Worm (Caenorhabditis elegans) whole organism, midembryonic: ENCODE results near the gene C52E4.12.

ENCODE experiments used
- T22C8.4 ChIP-seq: fragments of 200-800 bp; sonication (Bioruptor generic); IDR thresholded peaks from 2 replicates; pipeline ENCODE4 v1.3.6; 2022; ENCODE audit warnings: missing genetic modification characterization, missing compliant biosample characterization
- cog-1 ChIP-seq: sonication (generic microtip); optimal IDR thresholded peaks from 2 replicates; lab custom pipeline; 2016; ENCODE audit warnings: missing genetic modification characterization, missing compliant biosample characterization
- flt-1 ChIP-seq: fragments of 200-800 bp; sonication (Bioruptor generic); IDR thresholded peaks from 2 replicates; pipeline ENCODE4 v1.3.6; 2022; ENCODE audit warnings: missing genetic modification characterization, missing compliant biosample characterization
- klf-2 ChIP-seq: fragments of 200-800 bp; sonication (Bioruptor generic); conservative IDR thresholded peaks from 2 replicates; pipeline ENCODE4 v1.3.6; 2022; ENCODE audit warnings: missing genetic modification reagents, missing genetic modification characterization, missing compliant biosample characterization
- med-1 ChIP-seq: sonication (generic microtip); optimal IDR thresholded peaks from 2 replicates; lab custom pipeline; 2017; ENCODE audit warnings: missing genetic modification characterization, mild to moderate bottlenecking, missing compliant biosample characterization, antibody characterized with exemption, missing genetic modification reagents; ENCODE audit not compliant: insufficient read depth
- ref-1 ChIP-seq: fragments of 200-800 bp; sonication (Bioruptor generic); conservative IDR thresholded peaks from 2 replicates; pipeline ENCODE4 v1.3.6; 2022; ENCODE audit warnings: missing genetic modification reagents, missing genetic modification characterization, missing compliant biosample characterization
- tab-1 ChIP-seq: fragments of 200-800 bp; sonication (Bioruptor generic); IDR thresholded peaks from 2 replicates; pipeline ENCODE4 v1.3.6; 2022; ENCODE audit warnings: missing genetic modification characterization, missing compliant biosample characterization
- ztf-23 ChIP-seq: fragments of 200-800 bp; sonication (Bioruptor generic); IDR thresholded peaks from 2 replicates; pipeline ENCODE4 v1.3.6; 2022; ENCODE audit warnings: missing genetic modification reagents, missing genetic modification characterization, missing compliant biosample characterization
- ztf-29 ChIP-seq: fragments of 200-800 bp; sonication (Bioruptor generic); IDR thresholded peaks from 2 replicates; pipeline ENCODE4 v1.3.6; 2022; ENCODE audit warnings: missing genetic modification reagents, missing genetic modification characterization, missing compliant biosample characterization

C52E4.12 gene

DNA sequence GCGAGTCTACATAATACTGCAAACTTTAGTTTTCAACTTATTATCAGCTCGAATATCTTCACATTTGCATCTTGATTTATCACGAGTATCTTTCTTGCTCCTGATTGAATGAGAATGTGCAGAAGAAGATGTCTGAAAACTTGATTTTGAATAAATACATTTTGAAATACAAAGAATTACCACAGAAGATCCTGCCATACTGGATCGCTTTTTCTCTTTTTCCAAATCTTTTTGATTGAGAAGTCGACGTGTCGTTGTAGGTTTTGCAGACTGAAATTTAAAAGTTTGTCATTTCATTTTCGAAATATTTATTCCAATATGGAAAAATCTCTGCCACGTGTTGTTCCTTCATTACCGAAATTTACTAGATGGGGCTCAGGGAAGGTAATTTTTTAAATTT lies at the start of gene C52E4.12:
TSS of gene C52E4.12 (plus strand) at position 301 of the 400 bp plus-strand sequence.
- no peak for TF ChIP-seq tab-1 (GFP tag; lab: Robert Waterston, UW)
- TF ChIP-seq klf-2 (GFP tag; lab: Robert Waterston, UW): no peak
- no peak for TF ChIP-seq ref-1 (GFP tag; lab: Robert Waterston, UW)
- no peak for TF ChIP-seq T22C8.4 (GFP tag; lab: Robert Waterston, UW)
- TF ChIP-seq flt-1 (GFP tag; lab: Robert Waterston, UW): no peak
- no peak for TF ChIP-seq med-1 (GFP tag; lab: Kevin White, UChicago)
- no peak for TF ChIP-seq cog-1 (tag; lab: Kevin White, UChicago)
- no peak for TF ChIP-seq ztf-29 (GFP tag; lab: Robert Waterston, UW)
- no peak for TF ChIP-seq ztf-23 (GFP tag; lab: Robert Waterston, UW)

DNA sequence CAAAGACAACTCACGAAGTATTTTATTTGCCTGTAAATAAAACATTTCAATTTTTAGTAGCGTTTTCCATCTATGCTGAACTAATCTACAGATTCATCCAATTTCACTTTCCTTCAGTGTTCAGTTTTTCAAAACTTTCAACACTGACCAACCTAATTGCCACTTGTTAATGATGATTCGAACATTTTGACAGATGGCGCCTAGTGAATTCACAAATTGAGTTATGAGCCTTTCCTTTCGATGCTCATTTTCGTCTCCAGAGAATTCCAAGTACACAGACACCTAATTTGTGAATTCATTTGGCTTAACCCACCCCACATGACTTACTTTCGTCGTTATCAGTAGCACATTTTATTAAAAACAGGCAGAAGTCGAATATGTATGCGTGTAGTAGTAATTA lies 49.1 kb upstream of the C52E4.12 start:
- TF ChIP-seq ztf-29 (GFP tag; lab: Robert Waterston, UW): no peak
- no peak for TF ChIP-seq T22C8.4 (GFP tag; lab: Robert Waterston, UW)
- TF ChIP-seq klf-2 (GFP tag; lab: Robert Waterston, UW): no peak
- no peak for TF ChIP-seq cog-1 (tag; lab: Kevin White, UChicago)
- TF ChIP-seq ztf-23 (GFP tag; lab: Robert Waterston, UW): no peak
- TF ChIP-seq tab-1 (GFP tag; lab: Robert Waterston, UW): no peak
- TF ChIP-seq ref-1 (GFP tag; lab: Robert Waterston, UW): no peak
- no peak for TF ChIP-seq flt-1 (GFP tag; lab: Robert Waterston, UW)
- TF ChIP-seq med-1 (GFP tag; lab: Kevin White, UChicago): no peak

DNA sequence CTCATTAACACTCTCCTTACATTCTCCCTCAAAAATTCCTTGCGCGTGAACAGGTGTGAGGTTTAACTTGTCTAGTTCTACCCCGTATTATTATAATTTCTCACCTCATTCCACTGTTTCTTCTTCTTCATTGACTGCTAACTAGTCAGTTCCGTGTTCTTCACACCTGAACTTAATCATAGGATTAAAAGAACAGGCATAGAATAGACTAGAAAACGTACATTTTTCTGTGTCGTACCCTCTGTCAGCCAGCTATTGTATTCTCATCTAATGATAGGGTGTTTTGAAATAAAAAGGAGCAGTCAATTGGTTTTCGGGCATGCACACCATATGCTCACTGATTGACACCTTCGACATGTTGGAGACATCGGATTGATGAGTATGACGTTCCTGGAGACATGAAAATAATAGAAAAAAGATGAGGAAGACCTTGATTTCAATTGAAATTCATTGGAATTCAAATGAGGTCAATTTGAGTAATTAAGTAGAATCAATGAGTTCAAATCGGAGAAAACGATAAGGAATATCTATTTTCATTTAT lies 48.5 kb upstream of the C52E4.12 start:
- no peak for TF ChIP-seq ref-1 (GFP tag; lab: Robert Waterston, UW)
- TF ChIP-seq cog-1 (tag; lab: Kevin White, UChicago): no peak
- TF ChIP-seq flt-1 (GFP tag; lab: Robert Waterston, UW): no peak
- no peak for TF ChIP-seq klf-2 (GFP tag; lab: Robert Waterston, UW)
- no peak for TF ChIP-seq tab-1 (GFP tag; lab: Robert Waterston, UW)
- no peak for TF ChIP-seq ztf-23 (GFP tag; lab: Robert Waterston, UW)
- no peak for TF ChIP-seq T22C8.4 (GFP tag; lab: Robert Waterston, UW)
- no peak for TF ChIP-seq ztf-29 (GFP tag; lab: Robert Waterston, UW)
- no peak for TF ChIP-seq med-1 (GFP tag; lab: Kevin White, UChicago)

DNA sequence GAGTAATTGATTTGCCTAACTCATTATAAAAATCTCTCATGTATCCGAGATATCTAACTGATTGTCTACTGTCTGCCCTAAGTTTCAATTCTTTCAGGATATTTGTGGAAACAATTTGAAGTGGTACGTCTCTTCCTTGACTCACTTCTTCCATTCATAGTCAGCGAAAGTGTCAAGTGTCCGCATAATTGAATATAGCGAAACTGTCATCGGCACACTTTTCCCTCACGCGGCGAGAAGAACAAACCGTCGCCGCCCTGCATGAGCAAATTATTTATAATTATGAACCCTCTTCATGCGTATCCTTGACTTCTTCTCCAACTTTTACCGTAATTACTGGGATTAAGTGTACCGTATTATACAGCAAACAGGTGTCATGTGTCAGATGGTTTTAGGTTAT lies 47.4 kb upstream of the C52E4.12 start:
- TF ChIP-seq cog-1 (tag; lab: Kevin White, UChicago) (no peak), tab-1 (GFP tag; lab: Robert Waterston, UW) (no peak), flt-1 (GFP tag; lab: Robert Waterston, UW) (no peak), ztf-23 (GFP tag; lab: Robert Waterston, UW) (no peak), T22C8.4 (GFP tag; lab: Robert Waterston, UW) (no peak), ref-1 (GFP tag; lab: Robert Waterston, UW) (no peak), klf-2 (GFP tag; lab: Robert Waterston, UW) (no peak), ztf-29 (GFP tag; lab: Robert Waterston, UW) (no peak), med-1 (GFP tag; lab: Kevin White, UChicago) (no peak)

DNA sequence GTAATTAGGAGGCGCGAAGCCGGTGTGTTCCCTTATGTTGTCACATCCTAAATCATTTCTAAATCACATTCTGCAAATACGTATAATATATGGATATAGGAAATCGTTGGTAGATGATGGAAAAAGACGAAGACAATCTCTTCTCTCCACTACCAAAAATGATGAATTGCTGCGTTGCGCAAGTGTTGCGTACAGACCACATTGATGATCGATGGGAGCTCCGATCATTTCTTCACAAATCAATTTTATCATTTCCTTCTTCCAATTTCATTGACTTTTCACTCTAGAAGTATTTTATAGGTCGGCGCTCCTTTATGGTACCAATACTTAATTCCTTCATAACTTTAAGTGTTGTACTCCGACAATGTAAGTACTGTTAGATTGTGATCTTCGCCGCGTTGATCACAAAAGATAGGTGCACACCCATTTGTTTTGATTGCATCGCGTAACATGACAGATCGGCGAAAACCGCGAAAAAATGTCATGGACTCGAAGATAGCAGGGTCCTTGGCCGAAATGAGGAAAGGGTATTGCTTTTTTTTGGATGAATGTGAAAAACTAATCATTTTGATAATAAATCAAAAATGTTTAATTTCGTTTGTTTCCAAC lies 46.3 kb upstream of the C52E4.12 start:
- TF ChIP-seq klf-2 (GFP tag; lab: Robert Waterston, UW) (no peak), ztf-29 (GFP tag; lab: Robert Waterston, UW) (no peak), ztf-23 (GFP tag; lab: Robert Waterston, UW) (no peak), med-1 (GFP tag; lab: Kevin White, UChicago) (no peak), cog-1 (tag; lab: Kevin White, UChicago) (no peak), ref-1 (GFP tag; lab: Robert Waterston, UW) (no peak), T22C8.4 (GFP tag; lab: Robert Waterston, UW) (no peak)

DNA sequence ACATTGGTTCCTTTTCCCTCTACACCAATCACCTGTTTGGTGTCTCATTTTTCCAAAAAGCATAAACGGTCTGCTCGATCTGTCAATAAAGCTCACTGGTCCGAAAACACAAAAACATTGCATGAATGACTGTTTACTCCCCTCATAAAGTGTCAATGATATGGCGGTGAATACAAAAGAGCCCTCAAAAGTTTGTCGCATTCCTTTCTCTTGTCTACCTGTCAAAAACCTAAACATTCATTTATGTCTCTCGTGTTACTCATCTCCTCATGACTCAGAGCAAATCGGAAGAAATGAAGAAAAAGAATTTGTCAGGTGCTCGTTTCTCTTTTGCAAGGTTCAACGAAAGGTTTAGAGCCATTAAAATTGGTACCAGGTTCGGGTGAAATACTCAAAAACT lies 44.7 kb upstream of the C52E4.12 start:
- TF ChIP-seq ztf-23 (GFP tag; lab: Robert Waterston, UW) (no peak), tab-1 (GFP tag; lab: Robert Waterston, UW) (no peak), T22C8.4 (GFP tag; lab: Robert Waterston, UW) (no peak), ztf-29 (GFP tag; lab: Robert Waterston, UW) (no peak), flt-1 (GFP tag; lab: Robert Waterston, UW) (no peak), klf-2 (GFP tag; lab: Robert Waterston, UW) (no peak), med-1 (GFP tag; lab: Kevin White, UChicago) (no peak), cog-1 (tag; lab: Kevin White, UChicago) (no peak), ref-1 (GFP tag; lab: Robert Waterston, UW) (no peak)

DNA sequence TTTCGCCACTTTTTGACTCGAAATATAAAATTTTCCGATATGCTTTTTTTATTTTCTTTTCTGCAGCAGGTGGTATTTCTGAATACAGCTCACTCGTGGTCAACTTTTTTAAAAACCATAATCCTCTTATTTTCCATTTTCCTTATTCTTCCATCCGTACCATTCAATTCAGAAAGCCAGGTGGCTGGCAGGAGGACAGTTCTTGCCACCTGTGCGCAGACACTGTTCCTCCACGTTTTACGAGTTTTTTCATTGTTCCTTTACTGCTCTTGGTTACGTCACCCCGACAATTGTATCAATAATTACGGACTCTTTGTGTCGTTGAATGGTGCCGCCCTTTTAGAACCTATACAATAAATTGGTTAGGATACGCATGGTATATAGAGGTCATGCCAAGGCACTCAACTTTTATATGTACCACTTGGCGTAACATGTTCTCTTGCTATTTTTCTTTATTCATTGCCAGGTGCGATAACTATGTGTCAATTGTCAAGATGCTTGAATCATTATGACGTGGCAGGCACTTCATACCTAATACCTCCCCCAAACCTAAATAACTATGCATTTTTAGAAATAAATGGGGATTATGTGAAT lies 43.0 kb upstream of the C52E4.12 start:
- TF ChIP-seq tab-1 (GFP tag; lab: Robert Waterston, UW) (no peak), ztf-23 (GFP tag; lab: Robert Waterston, UW) (no peak), ztf-29 (GFP tag; lab: Robert Waterston, UW) (no peak), ref-1 (GFP tag; lab: Robert Waterston, UW) (no peak), T22C8.4 (GFP tag; lab: Robert Waterston, UW) (no peak), med-1 (GFP tag; lab: Kevin White, UChicago) (no peak), flt-1 (GFP tag; lab: Robert Waterston, UW) (no peak), cog-1 (tag; lab: Kevin White, UChicago) (no peak), klf-2 (GFP tag; lab: Robert Waterston, UW) (no peak)

DNA sequence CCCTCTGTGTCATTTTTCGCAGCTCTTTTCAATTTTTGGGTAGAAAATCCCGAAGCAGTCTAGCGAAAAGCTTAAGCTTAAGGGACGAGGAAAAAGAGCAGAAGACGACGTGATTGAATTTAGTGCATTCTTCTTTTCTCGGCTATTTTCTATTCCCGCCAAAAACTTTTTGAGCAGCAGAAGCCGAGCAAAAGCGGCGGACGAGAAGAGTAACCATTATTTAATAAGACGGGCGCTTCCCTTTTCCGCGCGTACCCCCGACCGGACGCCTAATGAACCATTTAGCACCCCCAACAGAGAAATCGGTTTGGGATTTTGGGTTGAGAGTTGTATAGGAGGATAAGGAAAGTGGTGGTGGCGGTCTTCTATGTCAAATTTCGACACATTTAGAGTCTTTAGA lies 42.3 kb upstream of the C52E4.12 start:
- no peak for TF ChIP-seq ref-1 (GFP tag; lab: Robert Waterston, UW)
- TF ChIP-seq flt-1 (GFP tag; lab: Robert Waterston, UW): no peak
- TF ChIP-seq klf-2 (GFP tag; lab: Robert Waterston, UW): no peak
- no peak for TF ChIP-seq tab-1 (GFP tag; lab: Robert Waterston, UW)
- no peak for TF ChIP-seq T22C8.4 (GFP tag; lab: Robert Waterston, UW)
- no peak for TF ChIP-seq cog-1 (tag; lab: Kevin White, UChicago)
